Worm (Caenorhabditis elegans) whole organism, late embryonic: ENCODE data around the gene R02D5.9.

Experiments
- ceh-6 ChIP-seq: fragments of 200-800 bp; sonication (Bioruptor generic); optimal IDR thresholded peaks from 2 replicates; lab custom pipeline; 2018; ENCODE audit warnings: mild to moderate bottlenecking, missing genetic modification characterization, missing compliant biosample characterization
- nhr-11 ChIP-seq: fragments of 150-350 bp; optimal IDR thresholded peaks from 2 replicates; lab custom pipeline; 2014; ENCODE audit warnings: missing biosample characterization, missing genetic modification characterization

ce11 chrV:14559312-14559711 is 48.4 kb upstream of the R02D5.9 start, which contains the start of gene srt-32:
- TF ChIP-seq ceh-6 (GFP tag; lab: Kevin White, UChicago): no peak
- no peak for TF ChIP-seq nhr-11 (tag; lab: Kevin White, UChicago)
